Fruit fly (Drosophila melanogaster) whole organism: ENCODE measurements around the gene CG18404.

Source experiments
- CG8478 ChIP-seq: fragments of >200 bp; optimal IDR thresholded peaks from 2 replicates; lab custom pipeline; 2018; ENCODE audit warnings: inconsistent platforms
- Dll ChIP-seq: fragments of >200 bp; optimal IDR thresholded peaks from 2 replicates; lab custom pipeline; 2017
- EcR ChIP-seq, 2 experiments: fragments of >200 bp; optimal IDR thresholded peaks; 2 replicates each; lab custom pipeline; 2017; ENCODE audit warnings: missing biosample characterization in 2 of 2, missing genetic modification characterization in 2 of 2, missing genetic modification reagents in 2 of 2
- pan ChIP-seq: fragments of >200 bp; optimal IDR thresholded peaks from 2 replicates; lab custom pipeline; 2017
- psq ChIP-seq: fragments of >200 bp; optimal IDR thresholded peaks from 2 replicates; lab custom pipeline; 2017
- usp ChIP-seq: fragments of >200 bp; optimal IDR thresholded peaks from 2 replicates; lab custom pipeline; 2017; ENCODE audit warnings: missing biosample characterization, missing genetic modification characterization, mixed read lengths

Gene CG18404

DNA sequence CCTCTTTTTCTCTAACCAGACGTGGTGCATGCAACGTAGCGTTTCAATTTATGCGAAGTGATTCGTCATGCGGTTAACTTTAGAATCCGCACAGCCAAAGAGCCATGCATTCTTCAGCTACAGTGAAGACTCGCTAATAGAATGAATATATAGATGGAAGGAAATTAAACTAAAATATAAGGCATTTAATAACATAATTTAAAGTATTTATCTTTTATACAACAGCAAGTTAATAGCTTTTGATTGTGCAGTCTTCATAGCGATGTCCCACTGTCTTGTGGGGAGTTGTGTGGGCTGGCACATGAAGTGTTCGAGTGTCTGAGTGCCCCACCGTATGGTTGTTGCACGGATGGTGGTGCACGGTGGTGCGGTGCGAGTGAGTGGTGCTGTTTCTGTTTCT lies 12.4 kb downstream of the CG18404 start:
- TF ChIP-seq CG8478 (lab: Kevin White, UChicago) (no peak), psq (lab: Kevin White, UChicago) (no peak)

DNA sequence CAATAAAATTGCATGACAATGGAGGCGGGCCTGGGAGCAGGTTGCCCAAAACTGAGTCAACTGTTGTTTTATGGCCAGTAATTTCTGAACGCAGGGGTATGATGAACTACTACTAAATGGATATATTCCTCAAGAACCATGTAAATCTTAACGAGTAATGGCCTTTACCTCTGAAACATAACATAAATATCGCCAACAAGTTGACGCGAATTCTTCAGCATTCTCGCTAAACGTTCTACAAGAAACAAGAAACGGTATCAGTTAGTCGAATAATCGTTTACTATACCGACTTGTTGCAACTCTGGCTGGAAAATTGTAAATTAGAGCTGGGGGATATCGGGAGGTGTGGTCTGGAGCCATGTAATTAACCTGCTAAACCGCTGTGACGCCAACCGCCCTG lies 15.8 kb downstream of the CG18404 start:
- no peak for TF ChIP-seq Dll
- no peak for TF ChIP-seq EcR (GFP tag; optimal IDR thresholded peaks at IDR 0.05; lab: Kevin White, UChicago)
- TF ChIP-seq CG8478 (lab: Kevin White, UChicago) = no peak
- TF ChIP-seq pan (lab: Kevin White, UChicago) = no peak
- no peak for TF ChIP-seq psq (lab: Kevin White, UChicago)
- no peak for TF ChIP-seq usp (GFP tag; lab: Kevin White, UChicago)

DNA sequence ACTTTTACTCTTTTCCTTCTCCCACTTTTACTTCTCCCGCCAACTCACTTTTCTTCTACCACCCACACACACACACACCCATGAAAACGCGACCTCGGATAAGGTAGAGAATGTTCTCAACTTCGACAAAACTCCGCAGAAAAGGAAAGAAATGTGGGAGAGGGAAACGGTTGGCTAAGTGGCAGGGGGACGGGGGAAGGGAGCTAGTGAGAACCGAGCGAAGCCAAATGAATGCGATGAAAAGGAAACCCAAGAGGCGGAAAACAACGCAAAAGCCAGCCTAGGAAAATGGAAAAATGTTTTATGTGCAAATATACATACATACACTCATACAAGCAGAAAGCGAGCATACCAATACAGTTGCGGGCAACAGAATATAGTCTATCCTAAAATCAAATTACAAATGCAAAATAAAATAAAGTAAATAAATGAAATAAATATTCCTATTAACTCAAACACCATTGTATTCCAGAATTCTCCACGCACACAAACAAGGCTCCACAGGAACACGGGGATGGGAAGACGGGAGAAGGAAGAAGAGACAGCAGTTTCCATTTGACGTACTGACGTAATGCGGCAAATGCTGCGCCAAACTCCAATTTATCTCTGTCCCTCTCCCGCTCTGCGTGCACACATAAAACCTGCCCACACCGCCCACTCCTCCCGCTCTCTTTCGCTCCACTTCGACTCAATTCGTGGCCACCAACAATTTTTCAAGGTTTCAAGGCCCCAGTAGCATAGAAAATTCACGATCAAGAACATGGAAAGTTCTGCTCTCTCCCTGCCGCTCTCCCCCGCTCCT lies 17.5 kb downstream of the CG18404 start:
- TF ChIP-seq pan (lab: Kevin White, UChicago) (no peak), CG8478 (lab: Kevin White, UChicago) (no peak), usp (GFP tag; lab: Kevin White, UChicago) (no peak), psq (lab: Kevin White, UChicago) (no peak), Dll (no peak), EcR (GFP tag; optimal IDR thresholded peaks at IDR 0.05; lab: Kevin White, UChicago) (no peak)

DNA sequence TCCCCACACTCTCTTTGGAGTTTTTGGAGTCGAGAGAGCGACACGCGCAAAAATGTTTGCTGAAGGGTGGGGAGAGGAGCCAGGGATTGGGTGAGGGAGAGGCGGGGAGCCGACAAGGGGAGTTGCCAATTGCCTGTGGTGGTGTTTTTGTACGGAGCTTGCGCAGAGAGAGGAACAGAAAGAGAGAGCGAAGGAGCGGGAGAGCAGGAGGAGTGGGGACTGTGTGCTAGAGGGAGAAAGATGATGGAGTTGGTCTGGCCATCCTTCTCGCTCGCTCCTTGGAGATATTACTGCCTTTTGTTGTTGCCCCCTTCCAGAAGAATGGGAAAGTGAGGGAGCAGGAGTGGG lies 18.1 kb downstream of the CG18404 start:
- no peak for TF ChIP-seq pan (lab: Kevin White, UChicago)
- peak in 1 of 2 experiments; percentile 57 for TF ChIP-seq EcR (GFP tag; optimal IDR thresholded peaks at IDR 0.05; lab: Kevin White, UChicago)
- peak; percentile 53 for TF ChIP-seq Dll
- no peak for TF ChIP-seq CG8478 (lab: Kevin White, UChicago)
- TF ChIP-seq usp (GFP tag; lab: Kevin White, UChicago) = no peak
- no peak for TF ChIP-seq psq (lab: Kevin White, UChicago)

DNA sequence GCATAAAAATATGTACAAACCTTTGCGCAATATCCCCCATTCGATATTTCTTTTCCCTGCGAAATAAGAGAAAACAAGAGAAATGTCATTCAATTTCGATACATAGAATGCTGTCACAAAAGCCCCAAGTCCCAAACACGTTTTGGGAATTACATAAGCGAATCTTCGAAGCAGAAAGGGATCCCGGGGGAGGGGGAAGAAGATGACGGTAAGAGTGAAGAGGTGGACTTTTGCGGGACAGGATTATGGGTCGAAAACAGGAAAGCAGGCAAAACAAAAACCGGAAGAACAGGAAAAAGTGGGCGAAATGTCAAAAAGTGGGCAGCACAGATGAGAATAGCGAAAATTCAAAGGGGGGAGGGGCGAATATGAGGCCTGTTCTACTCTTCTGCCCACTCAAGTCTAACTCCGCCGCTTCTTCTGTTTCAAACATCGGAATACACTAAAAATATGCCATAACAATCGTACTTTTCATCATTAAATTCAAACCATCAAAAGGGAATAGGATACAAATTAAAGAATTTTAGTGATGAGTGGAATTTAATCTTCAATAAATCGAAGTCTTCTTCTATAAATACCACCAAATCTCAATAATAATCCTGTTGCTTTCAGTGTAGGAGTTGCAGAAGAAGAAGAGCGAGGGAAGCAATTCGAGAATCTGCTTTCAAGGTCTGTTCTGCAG lies 19.3 kb downstream of the CG18404 start:
- TF ChIP-seq Dll = no peak
- TF ChIP-seq psq (lab: Kevin White, UChicago) = no peak
- TF ChIP-seq EcR (GFP tag; optimal IDR thresholded peaks at IDR 0.05; lab: Kevin White, UChicago) = peak in 1 of 2 experiments; percentile 47

DNA sequence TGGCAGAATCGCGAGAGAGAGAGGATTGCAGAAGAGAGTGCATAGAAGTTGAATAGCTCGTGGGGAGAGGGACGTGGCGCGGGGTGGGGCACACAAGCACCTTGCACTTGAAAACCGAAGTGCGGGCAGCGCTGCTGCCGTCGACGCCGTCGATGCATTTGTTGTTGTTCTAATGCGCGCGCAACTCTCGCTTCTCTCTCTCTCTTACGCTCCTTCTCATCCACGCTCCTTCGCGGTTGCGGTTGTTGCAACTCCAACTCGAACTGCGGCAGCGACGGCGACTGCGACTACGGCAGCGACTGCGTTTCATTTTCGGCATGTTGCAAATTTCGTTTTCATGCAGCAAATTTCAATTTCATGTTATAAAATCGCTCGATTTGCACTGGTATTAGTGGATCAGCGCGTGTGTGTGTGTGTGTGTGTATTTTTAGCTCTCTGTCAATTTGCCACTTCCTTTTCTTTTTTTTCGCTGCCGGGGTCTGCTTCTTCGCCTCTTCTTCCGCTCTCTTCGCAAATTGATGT lies 19.9 kb downstream of the CG18404 start:
- TF ChIP-seq Dll = peak; percentile 62
- TF ChIP-seq usp (GFP tag; lab: Kevin White, UChicago) = no peak

DNA sequence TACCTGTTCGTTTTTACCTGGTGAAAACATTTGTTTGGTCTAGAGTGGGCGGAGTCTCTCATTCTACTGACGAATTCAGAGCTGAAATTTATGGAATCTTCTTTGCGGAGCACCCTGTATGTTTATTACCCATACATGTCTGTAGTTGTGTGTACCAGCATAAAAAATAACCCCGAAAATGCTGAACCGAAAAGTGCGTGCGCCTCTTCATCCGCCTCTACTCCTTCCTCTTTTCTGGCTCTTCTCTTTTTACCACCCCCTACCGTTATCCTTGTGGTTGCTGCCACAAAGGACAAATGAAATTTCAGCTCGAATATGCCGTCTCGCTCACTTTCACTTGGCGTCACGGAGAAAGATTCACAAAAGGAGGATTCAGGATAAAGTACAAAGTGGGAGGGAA lies 20.9 kb downstream of the CG18404 start:
- TF ChIP-seq Dll (no peak), CG8478 (lab: Kevin White, UChicago) (no peak), pan (lab: Kevin White, UChicago) (no peak), usp (GFP tag; lab: Kevin White, UChicago) (no peak), psq (lab: Kevin White, UChicago) (no peak), EcR (GFP tag; optimal IDR thresholded peaks at IDR 0.05; lab: Kevin White, UChicago) (no peak)

DNA sequence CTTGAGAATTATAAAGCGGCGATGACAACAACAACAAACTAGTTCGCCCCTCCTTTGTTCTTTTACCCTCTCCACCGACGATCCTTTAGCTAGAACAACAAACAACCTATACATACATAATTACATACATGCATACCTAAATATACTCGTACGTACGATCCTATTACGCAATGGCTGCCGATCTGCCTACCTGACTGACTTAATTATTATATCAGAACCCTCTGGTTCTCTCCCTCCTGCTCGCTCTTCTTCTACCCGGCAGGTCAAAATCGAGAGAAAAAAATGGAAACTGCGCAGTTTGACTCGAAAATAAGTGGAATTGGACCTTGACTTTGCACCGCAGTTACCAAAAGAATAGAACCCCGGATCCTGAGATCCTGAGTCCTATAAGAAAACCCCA lies 23.0 kb downstream of the CG18404 start:
- TF ChIP-seq pan (lab: Kevin White, UChicago) (no peak), EcR (GFP tag; optimal IDR thresholded peaks at IDR 0.05; lab: Kevin White, UChicago) (no peak), usp (GFP tag; lab: Kevin White, UChicago) (no peak)

DNA sequence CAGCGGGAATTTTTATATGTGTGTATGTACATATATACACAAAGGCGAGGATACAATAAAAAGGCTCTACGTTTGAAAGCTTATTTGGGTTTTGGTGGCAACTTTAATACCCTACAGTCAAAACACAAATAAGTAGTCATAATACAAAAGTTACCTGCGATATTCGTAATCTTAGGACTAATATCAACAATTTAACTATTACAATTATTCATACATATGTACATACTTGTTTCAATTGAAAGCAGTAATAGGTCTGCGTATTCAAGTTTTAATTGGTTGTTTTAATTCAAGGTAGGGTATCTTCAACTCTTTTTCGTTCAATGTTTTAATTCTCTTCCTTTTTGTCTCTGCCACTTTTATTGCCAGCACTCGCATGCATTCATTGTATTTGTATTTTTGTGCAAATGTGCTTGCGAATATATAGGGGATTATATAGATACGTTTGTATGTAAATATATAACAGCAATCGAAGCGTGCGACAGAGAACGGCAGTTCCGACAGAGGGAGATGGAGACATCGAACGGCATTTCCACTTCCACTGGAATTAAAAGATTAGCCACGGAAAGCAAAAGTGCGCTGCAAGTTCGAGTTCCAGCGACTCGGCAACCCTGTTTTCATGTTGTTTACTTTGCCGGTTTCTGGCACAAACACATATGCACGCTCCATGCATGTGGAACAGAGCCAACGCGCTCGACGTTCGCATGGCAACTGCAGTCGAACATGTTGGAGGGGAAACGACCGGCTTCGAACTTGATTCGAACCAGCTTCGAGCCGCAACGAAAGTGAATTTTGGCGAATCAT lies 23.7 kb downstream of the CG18404 start:
- TF ChIP-seq usp (GFP tag; lab: Kevin White, UChicago) (no peak), pan (lab: Kevin White, UChicago) (no peak), CG8478 (lab: Kevin White, UChicago) (no peak), EcR (GFP tag; optimal IDR thresholded peaks at IDR 0.05; lab: Kevin White, UChicago) (no peak), psq (lab: Kevin White, UChicago) (no peak), Dll (no peak)

DNA sequence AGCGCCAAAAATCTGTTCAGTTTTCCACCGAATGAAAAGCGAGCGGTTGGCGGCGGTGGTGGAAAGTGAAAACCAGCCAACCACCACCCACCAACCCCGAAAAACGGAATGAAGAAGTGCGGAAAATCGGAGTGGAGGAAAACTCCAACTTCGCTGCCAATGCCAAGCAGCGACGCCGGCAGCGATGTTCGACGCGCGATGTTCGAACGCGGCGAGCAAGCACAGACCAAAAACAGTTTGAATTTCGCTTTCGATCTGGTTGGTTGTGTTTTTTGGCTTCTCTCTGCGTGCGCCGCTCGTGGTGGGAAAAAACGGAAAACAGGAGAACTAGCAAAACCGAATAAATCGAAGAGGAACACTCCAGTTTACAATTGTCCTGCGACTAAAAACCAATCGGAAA lies 24.7 kb downstream of the CG18404 start, which contains the start of gene heca:
TSS of gene heca (plus strand) at position 233 of the 400 bp plus-strand sequence.
- no peak for TF ChIP-seq psq (lab: Kevin White, UChicago)
- TF ChIP-seq usp (GFP tag; lab: Kevin White, UChicago) = no peak
- no peak for TF ChIP-seq EcR (GFP tag; optimal IDR thresholded peaks at IDR 0.05; lab: Kevin White, UChicago)
- no peak for TF ChIP-seq Dll
- TF ChIP-seq CG8478 (lab: Kevin White, UChicago) = no peak
- no peak for TF ChIP-seq pan (lab: Kevin White, UChicago)

DNA sequence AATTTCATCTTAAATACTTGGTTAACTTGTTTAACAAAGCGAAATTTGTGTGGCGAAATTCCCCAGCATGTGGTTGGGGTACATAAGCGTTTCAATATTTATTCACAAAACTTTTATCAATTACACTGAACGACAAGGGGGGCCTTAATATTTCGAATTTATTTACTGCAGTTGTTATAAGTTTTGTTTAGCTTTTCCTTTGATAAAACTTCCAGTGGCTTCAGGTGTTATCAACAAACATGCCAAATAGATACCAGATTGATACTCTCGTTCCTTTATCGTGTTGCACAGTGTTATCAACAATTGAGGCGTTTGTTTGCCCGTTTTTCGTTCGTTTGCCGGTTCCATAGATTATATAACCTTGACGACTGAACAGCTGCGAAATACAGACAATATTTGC lies 27.3 kb downstream of the CG18404 start:
- TF ChIP-seq psq (lab: Kevin White, UChicago) (no peak), Dll (no peak), usp (GFP tag; lab: Kevin White, UChicago) (no peak), pan (lab: Kevin White, UChicago) (no peak), EcR (GFP tag; optimal IDR thresholded peaks at IDR 0.05; lab: Kevin White, UChicago) (no peak), CG8478 (lab: Kevin White, UChicago) (no peak)
